Fruit fly (Drosophila melanogaster) whole organism, pupa: Measurements from ENCODE around the gene Serinc.

Source experiments
- CG10348 ChIP-seq: fragments of 200-800 bp; sonication (Bioruptor generic); IDR thresholded peaks from 2 replicates; pipeline ENCODE4 v1.3.6; 2022; ENCODE audit warnings: missing biosample characterization, missing genetic modification characterization
- CG12605 ChIP-seq: fragments of 200-800 bp; sonication (Bioruptor generic); IDR thresholded peaks from 2 replicates; pipeline ENCODE4 v1.3.6; 2022; ENCODE audit warnings: missing biosample characterization, missing genetic modification characterization
- CG13204 ChIP-seq: fragments of 200-800 bp; sonication (Bioruptor generic); optimal IDR thresholded peaks from 2 replicates; lab custom pipeline; 2018; ENCODE audit warnings: missing biosample characterization, mild to moderate bottlenecking, missing genetic modification characterization, moderate library complexity
- CG14655 ChIP-seq: fragments of 200-800 bp; sonication (Bioruptor generic); optimal IDR thresholded peaks from 3 replicates; lab custom pipeline; 2017; ENCODE audit warnings: mild to moderate bottlenecking, missing biosample characterization, missing genetic modification reagents, missing genetic modification characterization
- CG15710 ChIP-seq: fragments of 200-800 bp; sonication (Bioruptor generic); optimal IDR thresholded peaks from 2 replicates; lab custom pipeline; 2018; ENCODE audit warnings: missing biosample characterization, mild to moderate bottlenecking, missing genetic modification characterization, moderate library complexity
- CG17806 ChIP-seq: fragments of 200-800 bp; sonication (Bioruptor generic); optimal IDR thresholded peaks from 2 replicates; lab custom pipeline; 2018; ENCODE audit warnings: missing biosample characterization, mild to moderate bottlenecking, missing genetic modification characterization, moderate library complexity
- CG32121 ChIP-seq: fragments of 200-800 bp; sonication (Bioruptor generic); IDR thresholded peaks from 2 replicates; pipeline ENCODE4 v1.3.6; 2022; ENCODE audit warnings: missing biosample characterization, missing genetic modification characterization
- CG34367 ChIP-seq: fragments of 200-800 bp; sonication (Bioruptor generic); optimal IDR thresholded peaks from 2 replicates; lab custom pipeline; 2018; ENCODE audit warnings: missing biosample characterization, mild to moderate bottlenecking, missing genetic modification characterization
- CG4496 ChIP-seq: fragments of 200-800 bp; sonication (Bioruptor generic); IDR thresholded peaks from 3 replicates; pipeline ENCODE4 v1.3.6; 2022; ENCODE audit warnings: missing biosample characterization, missing genetic modification characterization
- CG8159 ChIP-seq: fragments of 200-800 bp; sonication (Bioruptor generic); optimal IDR thresholded peaks from 3 replicates; lab custom pipeline; 2018; ENCODE audit warnings: missing biosample characterization, mild to moderate bottlenecking, missing genetic modification characterization, moderate library complexity
- CG8301 ChIP-seq: fragments of 200-800 bp; sonication (Bioruptor generic); optimal IDR thresholded peaks from 2 replicates; lab custom pipeline; 2018; ENCODE audit warnings: missing biosample characterization, mild to moderate bottlenecking, missing genetic modification characterization
- CG9948 ChIP-seq: fragments of 200-800 bp; sonication (Bioruptor generic); optimal IDR thresholded peaks from 2 replicates; lab custom pipeline; 2018; ENCODE audit warnings: missing biosample characterization, mild to moderate bottlenecking, missing genetic modification characterization, moderate library complexity
- D1 ChIP-seq: fragments of 200-800 bp; sonication (Bioruptor generic); optimal IDR thresholded peaks from 2 replicates; lab custom pipeline; 2018; ENCODE audit warnings: missing biosample characterization, mild to moderate bottlenecking, missing genetic modification characterization, moderate library complexity
- EcR ChIP-seq: fragments of 200-800 bp; sonication (Bioruptor generic); optimal IDR thresholded peaks from 3 replicates; lab custom pipeline; 2019; ENCODE audit warnings: missing biosample characterization, missing genetic modification characterization, mild to moderate bottlenecking, moderate library complexity, missing genetic modification reagents
- Ets98B ChIP-seq: fragments of 200-800 bp; sonication (Bioruptor generic); IDR thresholded peaks from 2 replicates; pipeline ENCODE4 v1.3.6; 2022; ENCODE audit warnings: missing biosample characterization, missing genetic modification characterization
- Pif1A ChIP-seq: fragments of 200-800 bp; sonication (Bioruptor generic); optimal IDR thresholded peaks from 3 replicates; lab custom pipeline; 2016; ENCODE audit warnings: missing biosample characterization, missing genetic modification characterization
- Pif1B ChIP-seq: fragments of 200-800 bp; sonication (Bioruptor generic); optimal IDR thresholded peaks from 3 replicates; lab custom pipeline; 2016; ENCODE audit warnings: missing biosample characterization, missing genetic modification characterization
- Snoo ChIP-seq: fragments of 200-800 bp; sonication (Bioruptor generic); optimal IDR thresholded peaks from 3 replicates; lab custom pipeline; 2017; ENCODE audit warnings: missing biosample characterization, mild to moderate bottlenecking, missing genetic modification characterization, inconsistent platforms
- fd96Ca ChIP-seq: fragments of 200-800 bp; sonication (Bioruptor generic); IDR thresholded peaks from 3 replicates; pipeline ENCODE4 v1.3.6; 2022; ENCODE audit warnings: missing biosample characterization, missing genetic modification characterization
- gl ChIP-seq: fragments of 200-800 bp; sonication (Bioruptor generic); optimal IDR thresholded peaks from 2 replicates; lab custom pipeline; 2018; ENCODE audit warnings: missing biosample characterization, mild to moderate bottlenecking, missing genetic modification characterization
- rn ChIP-seq: fragments of 200-800 bp; sonication (Bioruptor generic); IDR thresholded peaks from 2 replicates; pipeline ENCODE4 v1.3.6; 2022; ENCODE audit warnings: missing biosample characterization, missing genetic modification characterization

The Serinc gene

dm6 chr3L:16412394-16412950 lies at the start of gene Serinc:
Gene Serinc, plus strand, starts transcription at chr3L:16412722.
- TF ChIP-seq Pif1B = no peak
- TF ChIP-seq CG9948 (tag; lab: Kevin White, UChicago) = no peak
- no peak for TF ChIP-seq EcR (GFP tag; lab: Kevin White, UChicago)
- TF ChIP-seq CG15710 = no peak

dm6 chr3L:16364182-16364581 lies 48.3 kb upstream of the Serinc start:
- TF ChIP-seq CG4496 (GFP tag; lab: Robert Waterston, UW) (0 out of 3 replicates have a peak, but pooled peaks have one; percentile 21), Ets98B (GFP tag; lab: Robert Waterston, UW) (no peak), CG13204 (no peak), CG14655 (GFP tag; lab: Kevin White, UChicago) (peak; percentile 85), CG17806 (tag; lab: Kevin White, UChicago) (peak; percentile 90), rn (GFP tag; lab: Robert Waterston, UW) (no peak), gl (tag; lab: Kevin White, UChicago) (peak; percentile 76), Snoo (tag; lab: Kevin White, UChicago) (peak; percentile 81), CG12605 (GFP tag; lab: Robert Waterston, UW) (peak; percentile 44; the same call in 1 of the 2 replicates), CG32121 (GFP tag; lab: Robert Waterston, UW) (0 out of 2 replicates have a peak, but pooled peaks have one; percentile 24), Pif1B (peak; percentile 86), CG10348 (GFP tag; lab: Robert Waterston, UW) (no peak), Pif1A (peak; percentile 81), CG8301 (tag; lab: Kevin White, UChicago) (peak; percentile 75), fd96Ca (GFP tag; lab: Robert Waterston, UW) (no peak), CG34367 (tag; lab: Kevin White, UChicago) (peak; percentile 85), CG9948 (tag; lab: Kevin White, UChicago) (peak; percentile 87), EcR (GFP tag; lab: Kevin White, UChicago) (peak; percentile 96), CG15710 (peak; percentile 90), CG8159 (tag; lab: Kevin White, UChicago) (peak; percentile 92), D1 (tag; lab: Kevin White, UChicago) (peak; percentile 85)

- TF ChIP-seq CG9948 (tag; lab: Kevin White, UChicago) = no peak
- no peak for TF ChIP-seq gl (tag; lab: Kevin White, UChicago)
- TF ChIP-seq CG8301 (tag; lab: Kevin White, UChicago) = no peak
Measured at dm6 chr3L:16364599-16364998, 47.9 kb upstream of the Serinc start, which contains the start of gene Cpr72Eb. Gene Cpr72Eb, plus strand, starts transcription at chr3L:16364899.

- no peak for TF ChIP-seq CG10348 (GFP tag; lab: Robert Waterston, UW)
- TF ChIP-seq Pif1B = no peak
- TF ChIP-seq CG14655 (GFP tag; lab: Kevin White, UChicago) = no peak
- no peak for TF ChIP-seq CG32121 (GFP tag; lab: Robert Waterston, UW)
- TF ChIP-seq fd96Ca (GFP tag; lab: Robert Waterston, UW) = no peak
- TF ChIP-seq CG8301 (tag; lab: Kevin White, UChicago) = no peak
- TF ChIP-seq D1 (tag; lab: Kevin White, UChicago) = no peak
- no peak for TF ChIP-seq CG15710
- TF ChIP-seq CG8159 (tag; lab: Kevin White, UChicago) = no peak
- no peak for TF ChIP-seq CG17806 (tag; lab: Kevin White, UChicago)
- no peak for TF ChIP-seq CG4496 (GFP tag; lab: Robert Waterston, UW)
- no peak for TF ChIP-seq gl (tag; lab: Kevin White, UChicago)
- no peak for TF ChIP-seq CG12605 (GFP tag; lab: Robert Waterston, UW)
Measured at dm6 chr3L:16367240-16367639, 45.3 kb upstream of the Serinc start, which contains the start of gene Cpr72Ec. Gene Cpr72Ec, minus strand, starts transcription at chr3L:16367340.

dm6 chr3L:16368199-16368598 lies 44.3 kb upstream of the Serinc start, which contains the start of gene CG4842:
Gene CG4842, plus strand, starts transcription at chr3L:16368389.
- TF ChIP-seq fd96Ca (GFP tag; lab: Robert Waterston, UW) = no peak
- peak; percentile 7 for TF ChIP-seq EcR (GFP tag; lab: Kevin White, UChicago)
- TF ChIP-seq, all 21 proteins: peak for 1

- no peak for TF ChIP-seq CG10348 (GFP tag; lab: Robert Waterston, UW)
- no peak for TF ChIP-seq CG34367 (tag; lab: Kevin White, UChicago)
- TF ChIP-seq gl (tag; lab: Kevin White, UChicago) = no peak
- no peak for TF ChIP-seq CG17806 (tag; lab: Kevin White, UChicago)
- no peak for TF ChIP-seq CG8301 (tag; lab: Kevin White, UChicago)
Measured at dm6 chr3L:16369526-16369925, 43.0 kb upstream of the Serinc start, which contains the start of gene CG18814. Gene CG18814, plus strand, starts transcription at chr3L:16369826.
